Worm (Caenorhabditis elegans) whole organism, L4 larva: ENCODE measurements around the gene usp-46.

Experiments used
- Y48G9A.11 ChIP-seq: fragments of 200-800 bp; sonication (Bioruptor generic); IDR thresholded peaks from 2 replicates; pipeline ENCODE4 v1.3.6; 2022; ENCODE audit warnings: missing genetic modification reagents, missing genetic modification characterization, missing compliant biosample characterization
- egl-43 ChIP-seq: fragments of 200-800 bp; sonication (Bioruptor generic); IDR thresholded peaks from 2 replicates; pipeline ENCODE4 v1.3.6; 2022; ENCODE audit warnings: missing genetic modification reagents, missing genetic modification characterization, missing compliant biosample characterization
- fkh-10 ChIP-seq: fragments of 150-350 bp; optimal IDR thresholded peaks from 2 replicates; lab custom pipeline; 2014; ENCODE audit warnings: missing biosample characterization, missing genetic modification reagents, missing genetic modification characterization
- fos-1 ChIP-seq: fragments of 150-350 bp; optimal IDR thresholded peaks from 2 replicates; lab custom pipeline; 2014; ENCODE audit warnings: missing biosample characterization, missing genetic modification characterization
- madf-9 ChIP-seq: fragments of 200-800 bp; sonication (Bioruptor generic); conservative IDR thresholded peaks from 2 replicates; pipeline ENCODE4 v1.3.6; 2022; ENCODE audit warnings: missing genetic modification reagents, missing genetic modification characterization, missing compliant biosample characterization
- mxl-3 ChIP-seq: fragments of 200-800 bp; sonication (Bioruptor generic); optimal IDR thresholded peaks from 2 replicates; lab custom pipeline; 2018; ENCODE audit warnings: mild to moderate bottlenecking, missing genetic modification characterization, missing compliant biosample characterization
- nhr-11 ChIP-seq: fragments of 150-350 bp; optimal IDR thresholded peaks from 2 replicates; lab custom pipeline; 2014; ENCODE audit warnings: missing biosample characterization, missing genetic modification characterization
- nhr-237 ChIP-seq: sonication (generic microtip); optimal IDR thresholded peaks from 2 replicates; lab custom pipeline; 2017; ENCODE audit warnings: missing biosample characterization, missing genetic modification characterization
- pha-4 ChIP-seq, 2 experiments: fragments of 150-350 bp in 1 of 2; fragments of 200-800 bp in 1 of 2; sonication (Bioruptor generic) in 1 of 2; IDR thresholded peaks in 1 of 2; optimal IDR thresholded peaks in 1 of 2; 2 replicates each; pipeline versions ENCODE4 v1.3.6 to Lab custom; 2014 to 2022; ENCODE audit warnings: missing genetic modification characterization in 2 of 2, missing genetic modification reagents in 2 of 2, missing biosample characterization in 1 of 2, missing compliant biosample characterization in 1 of 2
- pqm-1 ChIP-seq: sonication (generic microtip); optimal IDR thresholded peaks from 2 replicates; lab custom pipeline; 2017; ENCODE audit warnings: missing biosample characterization, missing genetic modification characterization
- unc-130 ChIP-seq: sonication (generic microtip); optimal IDR thresholded peaks from 2 replicates; lab custom pipeline; 2016; ENCODE audit warnings: missing genetic modification reagents, missing genetic modification characterization, missing compliant biosample characterization
- unc-62 ChIP-seq, 3 experiments: fragments of 150-350 bp in 1 of 3; sonication (generic microtip); optimal IDR thresholded peaks in 2 of 3; peaks in 1 of 3; 1 replicate in 1 of 3; 2 replicates in 2 of 3; lab custom pipeline; 2014 to 2017; ENCODE audit warnings: missing biosample characterization in 3 of 3, missing genetic modification characterization in 3 of 3, missing genetic modification reagents in 3 of 3, missing genotype in 1 of 3
- zag-1 ChIP-seq: fragments of 150-350 bp; optimal IDR thresholded peaks from 2 replicates; lab custom pipeline; 2014; ENCODE audit warnings: missing biosample characterization, missing genetic modification characterization
- ztf-11 ChIP-seq: fragments of 150-350 bp; optimal IDR thresholded peaks from 2 replicates; lab custom pipeline; 2014; ENCODE audit warnings: missing biosample characterization, missing genetic modification characterization

DNA sequence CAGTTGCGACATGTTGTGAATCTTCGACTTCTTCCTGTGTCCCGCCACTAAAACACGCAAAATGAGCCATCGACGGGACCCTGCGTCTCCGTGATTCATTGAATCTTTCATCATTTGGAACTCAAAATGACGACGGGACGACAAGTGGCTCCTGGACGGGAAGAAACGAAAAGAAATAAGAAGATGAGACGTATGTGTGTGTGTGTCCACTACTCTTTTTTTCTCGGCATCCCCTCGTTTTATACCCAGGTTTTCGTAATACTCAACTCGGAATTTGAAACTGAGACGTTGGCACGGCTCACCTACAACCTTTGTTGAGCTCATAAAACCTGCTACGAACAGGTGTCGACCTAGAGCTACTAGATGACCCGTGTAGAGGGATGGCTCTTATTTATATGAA lies 31.9 kb upstream of the usp-46 start:
- TF ChIP-seq fkh-10 (no peak), madf-9 (no peak), zag-1 (tag; lab: Kevin White, UChicago) (no peak), egl-43 (GFP tag; lab: Robert Waterston, UW) (no peak), nhr-237 (tag; lab: Kevin White, UChicago) (no peak), Y48G9A.11 (no peak), pha-4 (GFP tag; IDR thresholded peaks at IDR 0.05; lab: Robert Waterston, UW) (no peak), pha-4 (tag; optimal IDR thresholded peaks at IDR 0.05; lab: Kevin White, UChicago) (no peak), fos-1 (tag; lab: Kevin White, UChicago) (no peak), nhr-11 (tag; lab: Kevin White, UChicago) (no peak), unc-62 (GFP tag; optimal IDR thresholded peaks at IDR 0.05 in 1 of 2; lab: Kevin White, UChicago) (peak in 1 of 2 experiments; percentile 40), unc-62 (tag; optimal IDR thresholded peaks at IDR 0.05; lab: Kevin White, UChicago) (no peak), ztf-11 (tag; lab: Kevin White, UChicago) (no peak), unc-130 (GFP tag; lab: Kevin White, UChicago) (no peak), mxl-3 (GFP tag; lab: Kevin White, UChicago) (no peak), pqm-1 (tag; lab: Kevin White, UChicago) (no peak)
